Fruit fly (Drosophila melanogaster): ENCODE results near the gene Atg4a.

DNA sequence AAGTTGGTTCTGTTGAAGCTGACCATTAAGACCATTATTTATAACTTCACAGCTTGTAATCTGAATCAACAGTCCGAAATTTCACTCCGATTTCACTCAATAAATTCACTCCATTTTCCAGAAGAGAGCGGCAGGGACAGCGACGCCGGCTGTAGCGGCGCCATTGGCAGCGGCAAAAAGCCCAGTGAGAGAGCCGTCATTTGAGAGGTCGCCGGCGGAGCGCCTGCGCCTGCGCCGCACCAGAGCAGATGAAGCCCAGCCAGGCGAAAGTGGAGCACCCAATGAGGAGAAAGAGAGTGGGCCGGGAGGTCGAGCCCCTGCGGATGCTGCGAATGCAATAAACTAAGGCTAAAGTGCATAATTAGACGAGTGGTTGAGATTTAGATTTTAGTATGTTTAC lies 2.0 kb downstream of the Atg4a start:
- TF ChIP-seq Awh (GFP tag; IDR thresholded peaks at IDR 0.05): no peak
- TF ChIP-seq CG43689 (GFP tag; IDR thresholded peaks at IDR 0.05): no peak
- TF ChIP-seq CG33557 (GFP tag; optimal IDR thresholded peaks at IDR 0.05): no peak
- no peak for TF ChIP-seq CG1792 (GFP tag; optimal IDR thresholded peaks at IDR 0.05)
- no peak for TF ChIP-seq shn (GFP tag; optimal IDR thresholded peaks at IDR 0.05)
- TF ChIP-seq Sin3A (optimal IDR thresholded peaks at IDR 0.05): no peak
- no peak for TF ChIP-seq CG16779 (GFP tag; IDR thresholded peaks at IDR 0.05)
- TF ChIP-seq CG11093 (GFP tag; IDR thresholded peaks at IDR 0.05): no peak

All from whole organism, embryonic.